Worm (Caenorhabditis elegans): Measurements from ENCODE around the gene C18H9.6.

C18H9.6 gene

DNA sequence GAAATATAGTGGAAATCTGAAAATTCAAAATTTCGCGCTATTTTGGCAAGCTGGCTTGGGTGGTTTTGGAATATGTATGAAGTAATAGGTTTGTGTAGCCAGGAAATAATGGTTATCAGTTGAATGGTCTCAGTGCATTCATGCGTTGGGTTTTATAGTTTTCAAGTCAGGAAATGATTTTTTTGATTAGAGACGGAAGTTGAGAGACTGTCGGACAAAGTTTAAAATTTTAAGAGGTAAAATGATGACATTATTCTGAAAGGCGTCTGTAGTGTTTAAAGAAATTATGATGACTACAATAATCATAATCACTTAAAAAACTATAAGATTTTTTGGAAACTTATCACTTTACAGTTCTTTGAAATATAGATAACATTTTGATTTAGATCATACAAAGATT lies at the start of gene C18H9.6:
Gene C18H9.6 (minus strand): TSS at position 129 of the 400 bp plus-strand sequence.
- TF ChIP-seq ztf-22 (GFP tag; optimal IDR thresholded peaks at IDR 0.05) = peak; percentile 30
- no peak for TF ChIP-seq hsf-1 (GFP tag; IDR thresholded peaks at IDR 0.05)
- TF ChIP-seq atf-7 (tag; optimal IDR thresholded peaks at IDR 0.05) = peak; percentile 30
- TF ChIP-seq nhr-80 (tag; optimal IDR thresholded peaks at IDR 0.05) = peak; percentile 86
- TF ChIP-seq attf-3 (GFP tag; conservative IDR thresholded peaks at IDR 0.05) = no peak
- peak; percentile 19 for TF ChIP-seq ets-4 (GFP tag; optimal IDR thresholded peaks at IDR 0.05)

DNA sequence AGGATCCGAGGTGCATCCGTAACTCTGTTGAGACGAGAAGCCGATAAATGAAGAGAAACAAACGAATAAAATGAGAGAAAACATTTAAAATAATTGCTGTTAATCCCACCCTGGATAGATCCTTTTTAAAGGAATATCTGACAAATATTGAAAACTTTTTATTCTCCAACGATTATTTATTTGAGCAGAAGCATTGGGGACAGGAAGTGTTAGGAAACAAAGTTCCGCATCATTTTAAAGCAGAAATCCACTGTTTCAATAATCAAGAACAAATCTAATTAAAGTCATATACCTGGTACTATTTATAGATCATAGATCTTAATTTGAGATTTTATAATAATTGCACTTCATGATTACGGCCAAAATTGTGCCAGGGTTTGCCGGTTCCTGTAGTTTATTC lies 49.5 kb upstream of the C18H9.6 start, which contains the start of gene F41G3.20:
Gene F41G3.20 (minus strand): TSS at position 101 of the 400 bp plus-strand sequence.
- TF ChIP-seq K12H6.12 (tag; optimal IDR thresholded peaks at IDR 0.05) (no peak), ccch-3 (GFP tag; optimal IDR thresholded peaks at IDR 0.05) (no peak), ceh-79 (tag; optimal IDR thresholded peaks at IDR 0.05) (no peak), hrde-1 (tag; optimal IDR thresholded peaks at IDR 0.05; ENCODE audit: borderline replicate concordance) (no peak), atf-7 (tag; optimal IDR thresholded peaks at IDR 0.05) (no peak), madf-3 (GFP tag; IDR thresholded peaks at IDR 0.05) (no peak), hlh-26 (GFP tag; conservative IDR thresholded peaks at IDR 0.05) (no peak)

DNA sequence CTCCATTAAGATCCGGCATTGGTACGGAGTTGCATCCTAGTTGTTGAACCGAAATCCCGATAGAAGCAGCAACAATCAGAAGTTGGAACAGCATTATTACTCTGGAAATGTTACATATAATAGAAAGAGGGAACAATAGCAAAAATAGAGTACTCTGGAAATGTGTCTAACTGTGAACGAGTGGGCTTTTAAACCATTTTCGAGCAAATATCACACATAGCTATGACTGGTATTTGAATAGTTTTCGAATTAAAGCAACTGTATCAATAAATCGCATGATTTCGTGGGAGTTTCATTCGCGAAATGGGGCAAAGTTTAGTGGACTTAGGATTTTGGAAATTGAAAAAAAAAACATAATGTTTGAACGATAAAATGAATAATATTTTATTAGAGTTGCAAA lies 48.0 kb upstream of the C18H9.6 start, which contains the start of gene F41G3.10:
Gene F41G3.10 (minus strand): TSS at position 101 of the 400 bp plus-strand sequence.
- TF ChIP-seq efl-1 (GFP tag; optimal IDR thresholded peaks at IDR 0.05) = no peak
- no peak for TF ChIP-seq nhr-27 (tag; optimal IDR thresholded peaks at IDR 0.05)

DNA sequence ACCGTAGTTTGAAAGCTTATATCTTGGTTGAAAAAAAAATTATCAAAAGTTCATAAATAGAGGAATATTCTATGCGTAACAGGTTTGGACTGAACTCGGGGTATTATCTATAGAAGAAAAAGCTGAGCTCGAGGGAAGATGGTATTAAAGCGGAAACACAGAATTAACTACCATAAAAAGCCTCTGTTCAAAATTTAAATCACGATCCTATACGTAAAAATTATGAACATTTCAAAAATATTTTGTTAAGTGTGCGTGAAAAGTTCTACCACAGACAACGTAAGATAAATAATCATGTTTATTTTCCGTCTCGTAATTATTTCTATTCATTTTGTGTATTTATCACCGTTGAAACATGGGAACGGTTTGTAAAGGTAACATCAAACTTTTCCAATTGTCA lies 45.0 kb upstream of the C18H9.6 start, which contains the start of gene F41G3.5:
Gene F41G3.5 (plus strand): TSS at position 301 of the 400 bp plus-strand sequence.
- TF ChIP-seq cebp-2 (GFP tag; IDR thresholded peaks at IDR 0.05) = no peak
- TF ChIP-seq B0019.2 (GFP tag; conservative IDR thresholded peaks at IDR 0.05) = no peak
- TF ChIP-seq hmg-1.2 (GFP tag; IDR thresholded peaks at IDR 0.05) = no peak
- TF ChIP-seq aptf-3 (GFP tag; IDR thresholded peaks at IDR 0.05) = no peak
- no peak for TF ChIP-seq hlh-26 (GFP tag; conservative IDR thresholded peaks at IDR 0.05)
- TF ChIP-seq F23B12.7 (tag; optimal IDR thresholded peaks at IDR 0.05; ENCODE audit: insufficient read depth) = no peak
- no peak for TF ChIP-seq sdz-38 (tag; optimal IDR thresholded peaks at IDR 0.05)

DNA sequence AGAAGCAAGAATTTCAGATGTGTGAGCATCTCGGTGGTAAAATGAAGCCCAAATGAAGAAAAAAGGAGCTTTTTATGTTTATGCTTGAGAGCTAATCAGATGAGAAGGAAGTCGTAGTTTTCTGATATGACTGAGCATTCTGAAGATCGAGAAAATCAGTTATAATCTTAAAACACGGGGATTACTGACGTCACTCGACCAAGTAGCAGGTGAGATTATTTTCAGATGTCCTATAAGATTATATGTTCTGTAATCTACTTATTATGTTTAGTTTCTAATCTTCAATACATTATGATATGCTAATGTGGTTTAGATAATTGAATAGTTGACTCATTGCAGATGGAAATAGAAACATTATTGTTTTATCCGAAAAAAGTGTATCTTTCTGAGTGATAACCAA lies 44.4 kb upstream of the C18H9.6 start, which contains the start of gene ins-14:
Gene ins-14 (minus strand): TSS at position 32 of the 400 bp plus-strand sequence.
- TF ChIP-seq hmg-1.2 (GFP tag; IDR thresholded peaks at IDR 0.05) (no peak), let-526 (GFP tag; IDR thresholded peaks at IDR 0.05) (no peak), dpl-1 (GFP tag; optimal IDR thresholded peaks at IDR 0.05) (no peak), die-1 (tag; optimal IDR thresholded peaks at IDR 0.05) (no peak), K12H6.12 (tag; optimal IDR thresholded peaks at IDR 0.05) (no peak), unc-62 (GFP tag; optimal IDR thresholded peaks at IDR 0.05) (no peak), zim-3 (tag; optimal IDR thresholded peaks at IDR 0.05) (no peak), let-607 (tag; optimal IDR thresholded peaks at IDR 0.05) (no peak), ama-1 (optimal IDR thresholded peaks at IDR 0.05) (no peak), ama-1 (GFP tag; optimal IDR thresholded peaks at IDR 0.05) (no peak), Y56A3A.18 (GFP tag; IDR thresholded peaks at IDR 0.05) (no peak), xnd-1 (tag; optimal IDR thresholded peaks at IDR 0.05) (no peak)

DNA sequence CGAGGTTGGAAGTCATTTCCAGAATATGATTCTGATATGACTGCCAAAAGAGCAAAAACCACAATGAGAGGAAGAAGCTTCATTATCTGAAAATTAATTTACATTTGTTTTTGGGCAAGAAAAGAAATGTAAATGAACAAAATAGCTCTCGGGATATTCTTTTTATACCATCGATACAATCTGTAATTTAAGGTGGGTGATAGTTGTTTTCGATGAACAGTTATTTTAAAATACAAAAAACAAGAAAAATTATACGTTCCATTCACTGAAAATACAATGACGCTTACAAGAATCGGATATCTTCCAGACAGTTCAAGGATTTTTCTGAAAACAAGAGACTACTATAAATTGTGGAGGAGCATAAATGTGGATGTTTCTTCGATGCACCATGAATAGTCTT lies 43.2 kb upstream of the C18H9.6 start, which contains the start of gene ins-15:
Gene ins-15 (minus strand): TSS at position 101 of the 400 bp plus-strand sequence.
- TF ChIP-seq B0035.1 (tag; optimal IDR thresholded peaks at IDR 0.05) = no peak
- no peak for TF ChIP-seq ztf-18 (tag; optimal IDR thresholded peaks at IDR 0.05)
- no peak for TF ChIP-seq atf-7 (tag; optimal IDR thresholded peaks at IDR 0.05)
- no peak for TF ChIP-seq egl-44 (GFP tag; IDR thresholded peaks at IDR 0.05)
- TF ChIP-seq sptf-2 (GFP tag; optimal IDR thresholded peaks at IDR 0.05) = no peak
- TF ChIP-seq egrh-3 (GFP tag; IDR thresholded peaks at IDR 0.05) = no peak
